Fruit fly (Drosophila melanogaster) S2 (cell line): ENCODE measurements around the gene CG2854.

Experiments
- CG8478 ChIP-seq: fragments of >200 bp; optimal IDR thresholded peaks from 2 replicates; lab custom pipeline; 2018
- CTCF ChIP-seq, 2 experiments: fragments of >200 bp; optimal IDR thresholded peaks; 2 replicates each; lab custom pipeline; 2018

DNA sequence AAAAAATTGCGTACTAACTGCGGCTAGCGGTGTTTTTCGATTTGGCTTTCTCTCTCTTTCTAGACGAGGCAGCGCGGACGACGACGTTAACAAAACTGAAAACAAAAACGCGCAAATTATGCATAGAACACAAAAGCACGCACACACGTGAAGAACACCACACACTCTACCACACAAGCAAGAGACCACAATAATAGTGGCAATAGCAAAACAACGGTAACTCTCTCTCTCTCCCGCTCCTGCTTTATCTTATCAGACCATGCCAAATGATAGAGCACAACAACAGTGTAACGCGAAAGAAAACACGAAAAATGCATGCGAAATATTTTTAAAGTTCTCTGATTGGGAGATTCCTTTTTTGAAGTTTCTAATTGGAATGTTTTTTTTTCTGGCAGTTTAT lies 27.2 kb downstream of the CG2854 start:
- TF ChIP-seq CTCF (optimal IDR thresholded peaks at IDR 0.05; lab: Kevin White, UChicago), result no peak
- TF ChIP-seq CG8478, result no peak
